Worm (Caenorhabditis elegans) whole organism, L3 larva: ENCODE data around the gene prmt-9.

Experiments used
- R02D3.7 ChIP-seq: fragments of 150-350 bp; optimal IDR thresholded peaks from 2 replicates; lab custom pipeline; 2014; ENCODE audit warnings: missing biosample characterization, missing genetic modification characterization
- ZK546.5 ChIP-seq: sonication (generic microtip); optimal IDR thresholded peaks from 2 replicates; lab custom pipeline; 2017; ENCODE audit warnings: missing biosample characterization, missing genetic modification characterization
- aly-2 ChIP-seq: fragments of 150-350 bp; optimal IDR thresholded peaks from 2 replicates; lab custom pipeline; 2014; ENCODE audit warnings: missing biosample characterization, missing genetic modification characterization
- ama-1 ChIP-seq: fragments of 150-350 bp; optimal IDR thresholded peaks from 2 replicates; lab custom pipeline; 2018
- ceh-16 ChIP-seq: sonication (generic microtip); optimal IDR thresholded peaks from 2 replicates; lab custom pipeline; 2017; ENCODE audit warnings: missing biosample characterization, missing genetic modification characterization
- ceh-28 ChIP-seq: fragments of 150-350 bp; optimal IDR thresholded peaks from 2 replicates; lab custom pipeline; 2014; ENCODE audit warnings: missing biosample characterization, missing genetic modification reagents, missing genetic modification characterization
- ceh-82 ChIP-seq: fragments of 150-350 bp; optimal IDR thresholded peaks from 2 replicates; lab custom pipeline; 2014; ENCODE audit warnings: missing biosample characterization, missing genetic modification characterization
- daf-12 ChIP-seq: fragments of 150-350 bp; optimal IDR thresholded peaks from 2 replicates; lab custom pipeline; 2014; ENCODE audit warnings: missing biosample characterization, missing genetic modification reagents, missing genetic modification characterization
- egl-27 ChIP-seq: sonication (generic microtip); optimal IDR thresholded peaks from 4 replicates; lab custom pipeline; 2017; ENCODE audit warnings: missing biosample characterization, missing genetic modification reagents, missing genetic modification characterization
- egl-5 ChIP-seq: fragments of 150-350 bp; optimal IDR thresholded peaks from 2 replicates; lab custom pipeline; 2017; ENCODE audit warnings: missing biosample characterization, missing genetic modification reagents, missing genetic modification characterization, inconsistent platforms
- elt-2 ChIP-seq: sonication (generic microtip); optimal IDR thresholded peaks from 2 replicates; lab custom pipeline; 2016; ENCODE audit warnings: missing genetic modification reagents, mild to moderate bottlenecking, missing genetic modification characterization, missing compliant biosample characterization
- elt-3 ChIP-seq, 3 experiments: fragments of 150-350 bp in 1 of 3; sonication (generic microtip) in 2 of 3; optimal IDR thresholded peaks; 2 replicates in 2 of 3; 4 replicates in 1 of 3; lab custom pipeline; 2014 to 2017; ENCODE audit warnings: missing biosample characterization in 3 of 3, missing genetic modification characterization in 3 of 3
- fkh-10 ChIP-seq: sonication (generic microtip); optimal IDR thresholded peaks from 2 replicates; lab custom pipeline; 2017; ENCODE audit warnings: missing biosample characterization, missing genetic modification reagents, missing genetic modification characterization
- fkh-2 ChIP-seq: fragments of 150-350 bp; optimal IDR thresholded peaks from 2 replicates; lab custom pipeline; 2014; ENCODE audit warnings: missing biosample characterization, missing genetic modification reagents, missing genetic modification characterization
- fos-1 ChIP-seq: fragments of 150-350 bp; optimal IDR thresholded peaks from 2 replicates; lab custom pipeline; 2014; ENCODE audit warnings: missing biosample characterization, missing genetic modification characterization
- hmg-11 ChIP-seq: sonication (generic microtip); optimal IDR thresholded peaks from 2 replicates; lab custom pipeline; 2016; ENCODE audit warnings: missing genetic modification characterization, missing compliant biosample characterization
- lin-15B ChIP-seq: fragments of 150-350 bp; optimal IDR thresholded peaks from 2 replicates; lab custom pipeline; 2014; ENCODE audit warnings: missing biosample characterization, missing genetic modification characterization
- lsy-12 ChIP-seq: sonication (generic microtip); optimal IDR thresholded peaks from 2 replicates; lab custom pipeline; 2016; ENCODE audit warnings: mild to moderate bottlenecking, missing genetic modification characterization, missing compliant biosample characterization
- mdl-1 ChIP-seq: fragments of 150-350 bp; optimal IDR thresholded peaks from 2 replicates; lab custom pipeline; 2014; ENCODE audit warnings: missing biosample characterization, missing genetic modification characterization
- nhr-11 ChIP-seq: fragments of 150-350 bp; optimal IDR thresholded peaks from 2 replicates; lab custom pipeline; 2014; ENCODE audit warnings: missing biosample characterization, missing genetic modification characterization
- nhr-12 ChIP-seq: fragments of 150-350 bp; optimal IDR thresholded peaks from 2 replicates; lab custom pipeline; 2014; ENCODE audit warnings: missing biosample characterization, missing genetic modification characterization
- nhr-23 ChIP-seq: fragments of 150-350 bp; optimal IDR thresholded peaks from 2 replicates; lab custom pipeline; 2014; ENCODE audit warnings: missing biosample characterization, missing genetic modification reagents, missing genetic modification characterization
- nhr-237 ChIP-seq: fragments of 150-350 bp; optimal IDR thresholded peaks from 2 replicates; lab custom pipeline; 2014; ENCODE audit warnings: missing biosample characterization, missing genetic modification characterization
- nhr-25 ChIP-seq: sonication (generic microtip); optimal IDR thresholded peaks from 2 replicates; lab custom pipeline; 2017; ENCODE audit warnings: missing biosample characterization, missing genetic modification characterization
- nhr-28 ChIP-seq: fragments of 150-350 bp; optimal IDR thresholded peaks from 2 replicates; lab custom pipeline; 2014; ENCODE audit warnings: missing biosample characterization, missing genetic modification characterization
- nhr-43 ChIP-seq: sonication (generic microtip); optimal IDR thresholded peaks from 2 replicates; lab custom pipeline; 2016; ENCODE audit warnings: mild to moderate bottlenecking, missing genetic modification characterization, missing compliant biosample characterization; ENCODE audit not compliant: poor library complexity, severe bottlenecking
- nhr-67 ChIP-seq: fragments of 150-350 bp; optimal IDR thresholded peaks from 2 replicates; lab custom pipeline; 2014; ENCODE audit warnings: missing biosample characterization, missing genetic modification characterization
- nhr-76 ChIP-seq: fragments of 150-350 bp; sonication (generic microtip); optimal IDR thresholded peaks from 5 replicates; lab custom pipeline; 2014; ENCODE audit warnings: missing biosample characterization, missing genetic modification characterization
- pha-4 ChIP-seq: fragments of 150-350 bp; optimal IDR thresholded peaks from 2 replicates; lab custom pipeline; 2014; ENCODE audit warnings: missing biosample characterization, missing genetic modification reagents, missing genetic modification characterization
- pqm-1 ChIP-seq: fragments of 150-350 bp; optimal IDR thresholded peaks from 2 replicates; lab custom pipeline; 2017; ENCODE audit warnings: missing biosample characterization, missing genetic modification characterization, inconsistent platforms
- sea-2 ChIP-seq: fragments of 150-350 bp; sonication (generic microtip); optimal IDR thresholded peaks from 4 replicates; lab custom pipeline; 2014; ENCODE audit warnings: missing biosample characterization, missing genetic modification reagents, missing genetic modification characterization
- skn-1 ChIP-seq: fragments of 150-350 bp; optimal IDR thresholded peaks from 2 replicates; lab custom pipeline; 2014; ENCODE audit warnings: missing biosample characterization, missing genetic modification characterization
- snpc-4 ChIP-seq: fragments of 150-350 bp; optimal IDR thresholded peaks from 2 replicates; lab custom pipeline; 2014; ENCODE audit warnings: missing biosample characterization, missing genetic modification characterization
- tbx-2 ChIP-seq: sonication (generic microtip); optimal IDR thresholded peaks from 2 replicates; lab custom pipeline; 2016; ENCODE audit warnings: mild to moderate bottlenecking, missing genetic modification characterization, missing compliant biosample characterization
- unc-62 ChIP-seq: fragments of 150-350 bp; sonication (generic microtip); optimal IDR thresholded peaks from 4 replicates; lab custom pipeline; 2014; ENCODE audit warnings: missing biosample characterization, missing genetic modification reagents, missing genetic modification characterization
- zag-1 ChIP-seq: fragments of 150-350 bp; optimal IDR thresholded peaks from 2 replicates; lab custom pipeline; 2014; ENCODE audit warnings: missing biosample characterization, missing genetic modification characterization
- ztf-11 ChIP-seq: fragments of 150-350 bp; optimal IDR thresholded peaks from 2 replicates; lab custom pipeline; 2014; ENCODE audit warnings: missing biosample characterization, missing genetic modification characterization

The prmt-9 gene

ce11 chrIV:12715947-12716382, 31.8 kb upstream of the prmt-9 start (continued):
- no peak for TF ChIP-seq fkh-10
- no peak for TF ChIP-seq nhr-76 (tag; lab: Kevin White, UChicago)
- TF ChIP-seq R02D3.7 = peak; percentile 38
- no peak for TF ChIP-seq nhr-237 (tag; lab: Kevin White, UChicago)
- TF ChIP-seq nhr-67 = no peak
- TF ChIP-seq fos-1 (tag; lab: Kevin White, UChicago) = no peak
- TF ChIP-seq daf-12 = no peak
- no peak for TF ChIP-seq nhr-11 (tag; lab: Kevin White, UChicago)
- no peak for TF ChIP-seq ama-1 (lab: Kevin White, UChicago)
- TF ChIP-seq, all 47 proteins: peak for 12

ce11 chrIV:12711644-12712043, 27.5 kb upstream of the prmt-9 start, which contains the start of gene C27D8.3:
Gene C27D8.3, minus strand, starts transcription at chrIV:12711744.
- TF ChIP-seq tbx-2 (no peak), lin-15B (tag; lab: Kevin White, UChicago) (no peak), nhr-25 (tag; lab: Kevin White, UChicago) (no peak), ztf-11 (tag; lab: Kevin White, UChicago) (no peak), nhr-67 (no peak), nhr-23 (tag; lab: Kevin White, UChicago) (no peak), unc-62 (GFP tag; lab: Kevin White, UChicago) (no peak)

- no peak for TF ChIP-seq fkh-2 (tag; lab: Kevin White, UChicago)
- TF ChIP-seq nhr-28 (tag; lab: Kevin White, UChicago) = no peak
- TF ChIP-seq nhr-25 (tag; lab: Kevin White, UChicago) = peak; percentile 34
- no peak for TF ChIP-seq pha-4 (tag; lab: Kevin White, UChicago)
- TF ChIP-seq elt-3 (tag; optimal IDR thresholded peaks at IDR 0.05; lab: Kevin White, UChicago) = peak in 1 of 3 experiments; percentile 34
- TF ChIP-seq skn-1 = no peak
- peak; percentile 63 for TF ChIP-seq nhr-43 (tag; lab: Kevin White, UChicago)
- TF ChIP-seq nhr-23 (tag; lab: Kevin White, UChicago) = peak; percentile 48
- peak; percentile 20 for TF ChIP-seq mdl-1 (tag; lab: Kevin White, UChicago)
Observed at ce11 chrIV:12710996-12711395, 26.8 kb upstream of the prmt-9 start, which contains the start of gene C27D8.2. Gene C27D8.2, plus strand, starts transcription at chrIV:12711217.

- TF ChIP-seq fkh-10 = no peak
- no peak for TF ChIP-seq nhr-25 (tag; lab: Kevin White, UChicago)
- TF ChIP-seq nhr-28 (tag; lab: Kevin White, UChicago) = no peak
- no peak for TF ChIP-seq nhr-43 (tag; lab: Kevin White, UChicago)
- TF ChIP-seq ceh-82 (tag; lab: Kevin White, UChicago) = no peak
- TF ChIP-seq zag-1 (tag; lab: Kevin White, UChicago) = no peak
- TF ChIP-seq ceh-16 (tag; lab: Kevin White, UChicago) = no peak
- TF ChIP-seq aly-2 (tag; lab: Kevin White, UChicago) = no peak
- TF ChIP-seq lin-15B (tag; lab: Kevin White, UChicago) = no peak
- no peak for TF ChIP-seq hmg-11 (tag; lab: Kevin White, UChicago)
- TF ChIP-seq elt-2 = no peak
- TF ChIP-seq ZK546.5 (tag; lab: Kevin White, UChicago) = no peak
- no peak for TF ChIP-seq unc-62 (GFP tag; lab: Kevin White, UChicago)
- no peak for TF ChIP-seq lsy-12 (tag; lab: Kevin White, UChicago)
- TF ChIP-seq pqm-1 = no peak
- no peak for TF ChIP-seq skn-1
- TF ChIP-seq daf-12 = no peak
- TF ChIP-seq ceh-28 (tag; lab: Kevin White, UChicago) = no peak
- TF ChIP-seq sea-2 (GFP tag; lab: Kevin White, UChicago) = no peak
- TF ChIP-seq snpc-4 (tag; lab: Kevin White, UChicago) = no peak
- TF ChIP-seq, all 47 proteins: peak for 0
Observed at ce11 chrIV:12703811-12704210, 19.6 kb upstream of the prmt-9 start, which contains the start of gene C27D8.4. Gene C27D8.4, plus strand, starts transcription at chrIV:12704111.

ce11 chrIV:12700944-12701343, 16.8 kb upstream of the prmt-9 start:
- TF ChIP-seq lsy-12 (tag; lab: Kevin White, UChicago) = no peak
- TF ChIP-seq egl-5 (tag; lab: Kevin White, UChicago) = no peak
- TF ChIP-seq fos-1 (tag; lab: Kevin White, UChicago) = no peak
- no peak for TF ChIP-seq ama-1 (lab: Kevin White, UChicago)
- no peak for TF ChIP-seq ceh-28 (tag; lab: Kevin White, UChicago)
- TF ChIP-seq nhr-12 (tag; lab: Kevin White, UChicago) = no peak
- TF ChIP-seq tbx-2 = no peak
- TF ChIP-seq egl-27 (tag; lab: Kevin White, UChicago) = no peak
- no peak for TF ChIP-seq R02D3.7
- no peak for TF ChIP-seq elt-2
- TF ChIP-seq ceh-82 (tag; lab: Kevin White, UChicago) = no peak
- TF ChIP-seq snpc-4 (tag; lab: Kevin White, UChicago) = no peak
- TF ChIP-seq zag-1 (tag; lab: Kevin White, UChicago) = no peak
